Worm (Caenorhabditis elegans) whole organism, L1 larva: ENCODE data around the gene nhr-137.

Source experiments
- aha-1 ChIP-seq: fragments of 150-350 bp; optimal IDR thresholded peaks from 2 replicates; lab custom pipeline; 2014; ENCODE audit warnings: missing biosample characterization, missing genetic modification characterization
- ama-1 ChIP-seq: fragments of 150-350 bp; optimal IDR thresholded peaks from 2 replicates; lab custom pipeline; 2014
- egl-27 ChIP-seq, 2 experiments: fragments of 150-350 bp in 1 of 2; sonication (generic microtip); optimal IDR thresholded peaks; 3 replicates each; lab custom pipeline; 2017 to 2018; ENCODE audit warnings: missing biosample characterization in 2 of 2, missing genetic modification characterization in 2 of 2, missing genetic modification reagents in 2 of 2
- mab-9 ChIP-seq: fragments of 200-800 bp; sonication (Bioruptor generic); IDR thresholded peaks from 2 replicates; pipeline ENCODE4 v1.3.6; 2022; ENCODE audit warnings: missing genetic modification reagents, missing genetic modification characterization, missing compliant biosample characterization
- nhr-12 ChIP-seq: sonication (generic microtip); optimal IDR thresholded peaks from 2 replicates; lab custom pipeline; 2017; ENCODE audit warnings: missing biosample characterization, missing genetic modification characterization
- nhr-85 ChIP-seq: sonication (generic microtip); peaks from one replicate; lab custom pipeline; 2016; ENCODE audit warnings: missing genetic modification characterization, inconsistent platforms, missing compliant biosample characterization
- skn-1 ChIP-seq: fragments of 150-350 bp; optimal IDR thresholded peaks from 2 replicates; lab custom pipeline; 2014; ENCODE audit warnings: missing biosample characterization, missing genetic modification characterization
- snu-23 ChIP-seq: sonication (generic microtip); optimal IDR thresholded peaks from 2 replicates; lab custom pipeline; 2016; ENCODE audit warnings: missing genetic modification characterization, missing compliant biosample characterization
- xbp-1 ChIP-seq: sonication (generic microtip); optimal IDR thresholded peaks from 2 replicates; lab custom pipeline; 2016; ENCODE audit warnings: missing genetic modification characterization, missing compliant biosample characterization

- TF ChIP-seq xbp-1 (tag; lab: Kevin White, UChicago) (no peak), ama-1 (no peak), snu-23 (GFP tag; lab: Kevin White, UChicago) (no peak), nhr-85 (tag; lab: Kevin White, UChicago) (no peak), nhr-12 (tag; lab: Kevin White, UChicago) (no peak), skn-1 (tag; lab: Kevin White, UChicago) (no peak), mab-9 (GFP tag; lab: Robert Waterston, UW) (no peak), egl-27 (tag; optimal IDR thresholded peaks at IDR 0.05; lab: Kevin White, UChicago) (no peak), aha-1 (tag; lab: Kevin White, UChicago) (no peak)
These were observed 3.5 kb downstream of the nhr-137 start for ce11 chrX:6665129-6665858.
